Fruit fly (Drosophila melanogaster) whole organism, wandering third instar larva: ENCODE data around the gene eIF2beta.

Experiments
- CG9705 ChIP-seq: fragments of 200-800 bp; sonication (Bioruptor generic); optimal IDR thresholded peaks from 2 replicates; lab custom pipeline; 2018; ENCODE audit warnings: missing biosample characterization, mild to moderate bottlenecking, missing genetic modification characterization
- CrebA ChIP-seq: fragments of 200-800 bp; sonication (Bioruptor generic); optimal IDR thresholded peaks from 2 replicates; lab custom pipeline; 2016; ENCODE audit warnings: missing biosample characterization, mild to moderate bottlenecking, missing genetic modification characterization, borderline replicate concordance
- Dfd ChIP-seq: fragments of >200 bp; optimal IDR thresholded peaks from 2 replicates; lab custom pipeline; 2017; ENCODE audit warnings: missing biosample characterization, missing genetic modification characterization
- Dif ChIP-seq: fragments of 200-275, 200-300 bp; sonication (Bioruptor generic); optimal IDR thresholded peaks from 2 replicates; lab custom pipeline; 2018; ENCODE audit warnings: missing biosample characterization, missing genetic modification characterization; ENCODE audit not compliant: partially characterized antibody
- GATAd ChIP-seq: sonication (Bioruptor generic); optimal IDR thresholded peaks from 2 replicates; lab custom pipeline; 2016; ENCODE audit warnings: missing biosample characterization, missing genetic modification characterization
- HLH106 ChIP-seq: fragments of 200-800 bp; optimal IDR thresholded peaks from 3 replicates; lab custom pipeline; 2019; ENCODE audit warnings: missing biosample characterization, mild to moderate bottlenecking, missing genetic modification characterization, moderate library complexity
- Hnf4 ChIP-seq: fragments of 200-800 bp; sonication (Bioruptor generic); optimal IDR thresholded peaks from 2 replicates; lab custom pipeline; 2016; ENCODE audit warnings: missing biosample characterization, mild to moderate bottlenecking, missing genetic modification characterization
- Hr78 ChIP-seq: fragments of >200 bp; optimal IDR thresholded peaks from 2 replicates; lab custom pipeline; 2017; ENCODE audit warnings: missing biosample characterization, missing genetic modification characterization
- Hr83 ChIP-seq: fragments of 200-300 bp; sonication (Bioruptor generic); optimal IDR thresholded peaks from 2 replicates; lab custom pipeline; 2016; ENCODE audit warnings: missing biosample characterization, mild to moderate bottlenecking, missing genetic modification characterization, moderate library complexity; ENCODE audit not compliant: poor library complexity, severe bottlenecking
- Jra ChIP-seq: sonication (Bioruptor generic); optimal IDR thresholded peaks from 2 replicates; lab custom pipeline; 2016; ENCODE audit warnings: missing biosample characterization, missing genetic modification characterization
- Mio ChIP-seq: sonication (Bioruptor generic); optimal IDR thresholded peaks from 2 replicates; lab custom pipeline; 2016; ENCODE audit warnings: missing biosample characterization, missing genetic modification characterization
- Myc ChIP-seq: fragments of >200 bp; optimal IDR thresholded peaks from 2 replicates; lab custom pipeline; 2017
- OdsH ChIP-seq: fragments of 200-800 bp; sonication (Bioruptor generic); optimal IDR thresholded peaks from 2 replicates; lab custom pipeline; 2016; ENCODE audit warnings: missing biosample characterization, mild to moderate bottlenecking, missing genetic modification characterization
- Rel ChIP-seq, 2 experiments: fragments of 200-800 bp; sonication (Bioruptor generic) in 1 of 2; optimal IDR thresholded peaks; 2 replicates in 1 of 2; 3 replicates in 1 of 2; lab custom pipeline; 2016 to 2019; ENCODE audit warnings: mild to moderate bottlenecking in 2 of 2, missing biosample characterization in 2 of 2, missing genetic modification characterization in 2 of 2, moderate library complexity in 1 of 2
- Sp1 ChIP-seq: fragments of 200-800 bp; sonication (Bioruptor generic); optimal IDR thresholded peaks from 3 replicates; lab custom pipeline; 2019; ENCODE audit warnings: missing biosample characterization, mild to moderate bottlenecking, missing genetic modification characterization, moderate library complexity
- Vsx2 ChIP-seq: fragments of 200-300, 225-300 bp; sonication (Bioruptor generic); optimal IDR thresholded peaks from 2 replicates; lab custom pipeline; 2018; ENCODE audit warnings: missing biosample characterization, missing genetic modification characterization; ENCODE audit not compliant: partially characterized antibody
- br ChIP-seq: fragments of 200-800 bp; sonication (Bioruptor generic); optimal IDR thresholded peaks from 2 replicates; lab custom pipeline; 2016; ENCODE audit warnings: missing biosample characterization, missing genetic modification characterization
- brk ChIP-seq: fragments of 200-800 bp; sonication (Bioruptor generic); optimal IDR thresholded peaks from 2 replicates; lab custom pipeline; 2016; ENCODE audit warnings: missing biosample characterization, mild to moderate bottlenecking, missing genetic modification characterization
- dl ChIP-seq, 2 experiments: fragments of 175-275, 200-275 bp in 1 of 2; fragments of 200-275 bp in 1 of 2; sonication (Bioruptor generic); optimal IDR thresholded peaks; lab custom pipeline; 2018; ENCODE audit warnings: mild to moderate bottlenecking in 2 of 2, missing biosample characterization in 2 of 2, missing genetic modification characterization in 2 of 2, moderate library complexity in 2 of 2; ENCODE audit not compliant: partially characterized antibody in 2 of 2, insufficient read depth in 1 of 2
- dsf ChIP-seq: sonication (Bioruptor generic); optimal IDR thresholded peaks from 2 replicates; lab custom pipeline; 2016; ENCODE audit warnings: missing biosample characterization, missing genetic modification characterization, borderline replicate concordance
- ey ChIP-seq: fragments of 200-800 bp; sonication (Bioruptor generic); optimal IDR thresholded peaks from 2 replicates; lab custom pipeline; 2016; ENCODE audit warnings: missing biosample characterization, missing genetic modification characterization
- foxo ChIP-seq, 2 experiments: fragments of 200-800 bp; sonication (Bioruptor generic); optimal IDR thresholded peaks; 2 replicates in 1 of 2; 3 replicates in 1 of 2; lab custom pipeline; 2016 to 2017; ENCODE audit warnings: missing biosample characterization in 2 of 2, missing genetic modification characterization in 2 of 2
- fru ChIP-seq: fragments of 200-800 bp; sonication (Bioruptor generic); optimal IDR thresholded peaks from 3 replicates; lab custom pipeline; 2016; ENCODE audit warnings: missing biosample characterization, mild to moderate bottlenecking, missing genetic modification characterization
- h ChIP-seq: fragments of 200-800 bp; sonication (Bioruptor generic); optimal IDR thresholded peaks from 3 replicates; lab custom pipeline; 2016; ENCODE audit warnings: missing biosample characterization, mild to moderate bottlenecking, missing genetic modification characterization
- jim ChIP-seq: fragments of 175-275, 200-325 bp; sonication (Bioruptor generic); optimal IDR thresholded peaks from 2 replicates; lab custom pipeline; 2016; ENCODE audit warnings: missing biosample characterization, mild to moderate bottlenecking, missing genetic modification characterization
- lola ChIP-seq: fragments of >200 bp; optimal IDR thresholded peaks from 2 replicates; lab custom pipeline; 2017; ENCODE audit warnings: missing biosample characterization, missing genetic modification characterization
- pan ChIP-seq: fragments of >200 bp; optimal IDR thresholded peaks from 2 replicates; lab custom pipeline; 2017
- psq ChIP-seq: fragments of 200-800 bp; sonication (Bioruptor generic); optimal IDR thresholded peaks from 3 replicates; lab custom pipeline; 2017; ENCODE audit warnings: missing biosample characterization, mild to moderate bottlenecking, missing genetic modification characterization, moderate library complexity
- rgr ChIP-seq: fragments of 200-800 bp; sonication (Bioruptor generic); optimal IDR thresholded peaks from 3 replicates; lab custom pipeline; 2016; ENCODE audit warnings: missing biosample characterization, mild to moderate bottlenecking, missing genetic modification characterization
- sage ChIP-seq: fragments of 200-800 bp; sonication (Bioruptor generic); optimal IDR thresholded peaks from 2 replicates; lab custom pipeline; 2016; ENCODE audit warnings: missing biosample characterization, mild to moderate bottlenecking, missing genetic modification characterization
- sv ChIP-seq: fragments of 200-800 bp; sonication (Bioruptor generic); optimal IDR thresholded peaks from 3 replicates; lab custom pipeline; 2016; ENCODE audit warnings: missing biosample characterization, missing genetic modification characterization
- tai ChIP-seq: sonication (Bioruptor generic); optimal IDR thresholded peaks from 2 replicates; lab custom pipeline; 2016; ENCODE audit warnings: missing biosample characterization, missing genetic modification characterization
- usp ChIP-seq: fragments of >200 bp; optimal IDR thresholded peaks from 2 replicates; lab custom pipeline; 2017; ENCODE audit warnings: missing biosample characterization, missing genetic modification characterization
- woc ChIP-seq: sonication (Bioruptor generic); optimal IDR thresholded peaks from 2 replicates; lab custom pipeline; 2016; ENCODE audit warnings: missing biosample characterization, mild to moderate bottlenecking, missing genetic modification characterization

Gene eIF2beta

dm6 chr3L:12486175-12486574 is 40.4 kb downstream of the eIF2beta start:
- TF ChIP-seq sv (GFP tag; lab: Kevin White, UChicago) (no peak), psq (GFP tag; lab: Kevin White, UChicago) (no peak), Hnf4 (GFP tag; lab: Kevin White, UChicago) (no peak), foxo (GFP tag; optimal IDR thresholded peaks at IDR 0.05; lab: Kevin White, UChicago) (no peak), Sp1 (GFP tag; lab: Kevin White, UChicago) (no peak), tai (GFP tag; lab: Kevin White, UChicago) (no peak)

DNA sequence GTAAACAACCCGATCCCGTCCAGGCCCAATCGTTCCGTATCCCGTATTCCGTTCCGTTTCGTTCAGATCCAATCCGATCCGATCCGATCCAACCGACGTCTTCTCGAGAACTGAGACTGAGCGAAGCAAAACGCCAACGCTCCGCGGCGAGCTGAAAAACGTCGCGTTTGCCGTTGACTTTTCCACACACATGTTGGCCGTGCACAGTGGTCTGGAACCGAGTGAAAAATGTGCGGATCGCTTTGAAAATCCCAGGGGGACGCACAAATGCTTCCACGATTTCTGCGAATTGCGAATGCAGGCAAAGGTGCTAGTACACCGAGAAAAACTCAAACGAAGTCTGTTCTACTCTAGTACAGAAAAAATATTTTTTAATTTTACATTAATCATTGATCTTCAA is 41.6 kb downstream of the eIF2beta start, which contains the start of gene CG10663:
TSS of gene CG10663 (minus strand) at position 88 of the 400 bp plus-strand sequence.
- TF ChIP-seq Jra (GFP tag; lab: Kevin White, UChicago) (no peak), foxo (GFP tag; optimal IDR thresholded peaks at IDR 0.05; lab: Kevin White, UChicago) (no peak), Hr83 (no peak), jim (no peak), OdsH (GFP tag; lab: Kevin White, UChicago) (no peak), CrebA (no peak), Sp1 (GFP tag; lab: Kevin White, UChicago) (no peak), sv (GFP tag; lab: Kevin White, UChicago) (no peak), Vsx2 (GFP tag; lab: Kevin White, UChicago) (no peak), Rel (GFP tag; optimal IDR thresholded peaks at IDR 0.05; lab: Kevin White, UChicago) (no peak), Rel (tag; optimal IDR thresholded peaks at IDR 0.05; lab: Kevin White, UChicago) (no peak), Hr78 (GFP tag; lab: Kevin White, UChicago) (no peak), dsf (GFP tag; lab: Kevin White, UChicago) (no peak), tai (GFP tag; lab: Kevin White, UChicago) (no peak), Dif (GFP tag; lab: Kevin White, UChicago) (no peak), CG9705 (no peak), fru (GFP tag; lab: Kevin White, UChicago) (no peak), ey (GFP tag; lab: Kevin White, UChicago) (no peak)

dm6 chr3L:12484464-12484863 is 42.1 kb downstream of the eIF2beta start:
- TF ChIP-seq pan (lab: Kevin White, UChicago) (no peak), Dif (GFP tag; lab: Kevin White, UChicago) (no peak), CrebA (no peak), ey (GFP tag; lab: Kevin White, UChicago) (no peak), HLH106 (tag; lab: Kevin White, UChicago) (no peak), sage (no peak), Dfd (GFP tag; lab: Kevin White, UChicago) (no peak)
- TF ChIP-seq, all 38 proteins: peak for 0

DNA sequence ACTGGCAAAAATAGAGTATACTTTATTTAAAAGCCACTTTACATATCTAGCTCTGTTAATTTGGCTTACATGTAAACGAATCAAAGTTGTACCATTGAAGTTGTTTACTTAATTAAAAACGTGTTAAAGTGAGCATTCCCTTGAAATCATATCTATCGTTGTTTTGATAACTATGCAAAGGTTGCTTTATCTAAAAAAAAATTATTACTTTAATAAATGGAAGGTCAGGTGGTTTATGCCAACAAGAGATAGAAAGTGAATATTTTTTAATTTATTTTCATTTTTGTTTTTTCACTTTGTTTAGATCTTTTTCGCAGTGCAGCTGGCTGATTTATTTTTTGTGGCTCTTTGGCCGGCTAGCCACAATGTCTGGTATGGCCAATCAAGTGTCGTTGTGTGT is 43.6 kb downstream of the eIF2beta start:
- TF ChIP-seq Mio (no peak), dl (GFP tag; optimal IDR thresholded peaks at IDR 0.05; lab: Kevin White, UChicago; ENCODE audit: insufficient read depth in 1 of 2, partially characterized antibody in 2 of 2) (no peak), Dfd (GFP tag; lab: Kevin White, UChicago) (no peak), jim (no peak), foxo (GFP tag; optimal IDR thresholded peaks at IDR 0.05; lab: Kevin White, UChicago) (peak in 1 of 2 experiments; percentile 16), Myc (lab: Kevin White, UChicago) (no peak), h (peak; percentile 47), OdsH (GFP tag; lab: Kevin White, UChicago) (no peak), Hr78 (GFP tag; lab: Kevin White, UChicago) (no peak), brk (GFP tag; lab: Kevin White, UChicago) (no peak), dsf (GFP tag; lab: Kevin White, UChicago) (no peak), ey (GFP tag; lab: Kevin White, UChicago) (peak; percentile 13), lola (no peak), Hnf4 (GFP tag; lab: Kevin White, UChicago) (peak; percentile 14), Jra (GFP tag; lab: Kevin White, UChicago) (no peak), br (GFP tag; lab: Kevin White, UChicago) (no peak), rgr (GFP tag; lab: Kevin White, UChicago) (peak; percentile 21), HLH106 (tag; lab: Kevin White, UChicago) (peak; percentile 16), fru (GFP tag; lab: Kevin White, UChicago) (peak; percentile 8), usp (no peak), psq (GFP tag; lab: Kevin White, UChicago) (peak; percentile 13), woc (GFP tag; lab: Kevin White, UChicago) (no peak), Dif (GFP tag; lab: Kevin White, UChicago) (no peak), sv (GFP tag; lab: Kevin White, UChicago) (peak; percentile 68), GATAd (no peak)
